Fruit fly (Drosophila melanogaster): ENCODE data around the gene Mur89F.

Gene Mur89F

DNA sequence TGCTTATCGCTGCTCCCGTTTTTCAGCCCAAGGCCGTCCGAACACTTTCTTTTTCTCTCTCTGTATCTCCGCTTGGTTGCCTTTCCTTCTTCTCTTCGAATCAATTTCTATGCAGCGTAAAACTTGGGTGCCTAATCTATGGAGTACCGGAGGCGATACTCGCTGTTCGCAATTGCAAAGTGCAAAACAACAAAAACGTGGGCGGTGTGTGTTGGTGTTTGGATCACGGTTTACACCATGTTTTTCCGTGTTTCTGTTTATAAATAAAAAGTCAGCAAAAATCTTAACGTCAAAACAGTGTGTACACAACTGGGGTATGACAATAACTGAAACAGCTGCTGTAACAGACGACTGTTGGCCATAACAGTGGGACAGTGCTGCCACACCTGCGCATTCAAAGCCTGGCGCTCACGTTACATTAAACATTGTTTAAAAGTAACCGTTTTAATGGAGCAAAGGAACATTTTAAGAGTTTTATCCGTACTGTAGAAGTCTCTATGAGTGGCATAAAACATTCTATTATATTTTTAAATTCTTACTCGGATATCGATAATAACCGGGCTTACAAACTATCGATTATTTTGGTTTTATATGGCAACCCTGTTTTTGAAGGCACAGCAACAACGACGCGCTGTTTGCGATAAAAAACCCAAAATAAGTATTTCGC is 52.7 kb downstream of the Mur89F start, which contains the start of the genes m-cup and Det (continued):
- TF ChIP-seq Taf1 (GFP tag; IDR thresholded peaks at IDR 0.05) (no peak), CG13123 (GFP tag; optimal IDR thresholded peaks at IDR 0.05) (no peak), esg (GFP tag; conservative IDR thresholded peaks at IDR 0.05) (no peak), CG34224 (GFP tag; IDR thresholded peaks at IDR 0.05; ENCODE audit: partially characterized antibody) (peak; percentile 39; the same call in 2 of the 3 replicates), CG18262 (tag; optimal IDR thresholded peaks at IDR 0.05) (peak; percentile 3), da (GFP tag; optimal IDR thresholded peaks at IDR 0.05) (no peak), CG4328 (GFP tag; optimal IDR thresholded peaks at IDR 0.05) (peak; percentile 3), CG17912 (GFP tag; optimal IDR thresholded peaks at IDR 0.05) (no peak), amos (GFP tag; IDR thresholded peaks at IDR 0.05; ENCODE audit: partially characterized antibody) (peak; percentile 69), CG13775 (GFP tag; optimal IDR thresholded peaks at IDR 0.05) (peak; percentile 24), knrl (GFP tag; IDR thresholded peaks at IDR 0.05; ENCODE audit: partially characterized antibody) (peak; percentile 80), dpn (GFP tag; optimal IDR thresholded peaks at IDR 0.05) (peak in 1 of 2 experiments; percentile 18), CG6765 (GFP tag; optimal IDR thresholded peaks at IDR 0.05) (no peak), CG14710 (tag; optimal IDR thresholded peaks at IDR 0.05) (peak; percentile 100), crc (GFP tag; optimal IDR thresholded peaks at IDR 0.05) (no peak), CG14667 (GFP tag; IDR thresholded peaks at IDR 0.05) (no peak), E2f2 (GFP tag; IDR thresholded peaks at IDR 0.05) (peak; percentile 89), gem (tag; optimal IDR thresholded peaks at IDR 0.05) (peak; percentile 29), CG8924 (tag; optimal IDR thresholded peaks at IDR 0.05) (peak; percentile 9), Atf6 (GFP tag; IDR thresholded peaks at IDR 0.05) (no peak), lbe (GFP tag; optimal IDR thresholded peaks at IDR 0.05) (no peak), CG4404 (GFP tag; IDR thresholded peaks at IDR 0.05) (no peak), hth (optimal IDR thresholded peaks at IDR 0.05) (no peak), CG8388 (GFP tag; optimal IDR thresholded peaks at IDR 0.05) (no peak), fd3F (GFP tag; optimal IDR thresholded peaks at IDR 0.05) (no peak), CG2889 (GFP tag; IDR thresholded peaks at IDR 0.05) (no peak), Antp (GFP tag; optimal IDR thresholded peaks at IDR 0.05) (no peak), CG4707 (GFP tag; optimal IDR thresholded peaks at IDR 0.05) (no peak), unpg (GFP tag; optimal IDR thresholded peaks at IDR 0.05) (peak; percentile 2), dan (GFP tag; IDR thresholded peaks at IDR 0.05) (no peak), Dref (GFP tag; IDR thresholded peaks at IDR 0.05) (peak; percentile 69), exex (tag; optimal IDR thresholded peaks at IDR 0.05) (no peak), CG17829 (tag; optimal IDR thresholded peaks at IDR 0.05) (peak; percentile 37), CG6854 (GFP tag; optimal IDR thresholded peaks at IDR 0.05) (no peak), az2 (GFP tag; optimal IDR thresholded peaks at IDR 0.05) (no peak), Dfd (GFP tag; optimal IDR thresholded peaks at IDR 0.05) (no peak), CG3995 (GFP tag; optimal IDR thresholded peaks at IDR 0.05) (peak; percentile 49), Myb (GFP tag; optimal IDR thresholded peaks at IDR 0.05) (peak; percentile 42), CG5245 (GFP tag; optimal IDR thresholded peaks at IDR 0.05) (no peak), schlank (tag; optimal IDR thresholded peaks at IDR 0.05) (no peak), CG4730 (GFP tag; IDR thresholded peaks at IDR 0.05) (no peak), her (GFP tag; optimal IDR thresholded peaks at IDR 0.05) (no peak), Ravus (GFP tag; IDR thresholded peaks at IDR 0.05) (no peak), CG12104 (GFP tag; optimal IDR thresholded peaks at IDR 0.05) (peak; percentile 23), CG10543 (GFP tag; optimal IDR thresholded peaks at IDR 0.05) (peak; percentile 24), crol (GFP tag; IDR thresholded peaks at IDR 0.05) (no peak), rib (GFP tag; IDR thresholded peaks at IDR 0.05) (no peak), CG14050 (GFP tag; IDR thresholded peaks at IDR 0.05) (no peak), CG15696 (tag; optimal IDR thresholded peaks at IDR 0.05) (peak; percentile 21), CG8089 (GFP tag; optimal IDR thresholded peaks at IDR 0.05) (no peak), nau (GFP tag; optimal IDR thresholded peaks at IDR 0.05) (no peak)
